Worm (Caenorhabditis elegans): ENCODE measurements around the gene gcc-2.

DNA sequence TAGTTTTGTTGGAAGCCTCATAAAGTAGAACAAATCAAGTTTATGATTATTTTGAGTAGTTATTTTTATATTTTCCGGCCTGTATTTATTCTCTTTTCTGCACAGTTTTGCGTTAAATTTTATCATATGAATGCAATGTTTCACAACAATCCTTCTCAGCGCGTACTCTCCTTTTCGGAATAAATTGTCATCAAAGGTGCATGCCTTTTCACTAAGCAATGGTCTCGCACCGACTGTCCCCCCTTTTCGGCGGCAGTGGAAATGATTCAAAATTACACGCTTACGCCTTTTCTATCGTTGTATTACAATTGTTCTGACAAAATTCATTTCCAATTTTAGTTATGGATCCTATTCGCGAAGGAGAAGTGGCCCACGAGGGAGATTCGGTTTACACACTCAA lies 14.8 kb downstream of the gcc-2 start, which contains the start of the genes iff-1 and cdk-1:
- no peak for TF ChIP-seq madf-5 (GFP tag; IDR thresholded peaks at IDR 0.05)
- TF ChIP-seq dmd-6 (GFP tag; IDR thresholded peaks at IDR 0.05): no peak
